Worm (Caenorhabditis elegans) whole organism, L4 larva: ENCODE data around the gene mab-3.
A peak's percentile ranks its signal among the peaks of the same experiment; 100 is the strongest.

ENCODE experiments used
- F49E8.2 ChIP-seq: sonication (generic microtip); optimal IDR thresholded peaks from 2 replicates; lab custom pipeline; 2016; ENCODE audit warnings: missing compliant biosample characterization, mild to moderate bottlenecking, missing genetic modification characterization, borderline replicate concordance
- T26A8.4 ChIP-seq: fragments of 200-800 bp; sonication (Bioruptor generic); IDR thresholded peaks from 2 replicates; pipeline ENCODE4 v1.3.6; 2022; ENCODE audit warnings: missing genetic modification characterization, missing compliant biosample characterization
- Y48G9A.11 ChIP-seq: fragments of 200-800 bp; sonication (Bioruptor generic); IDR thresholded peaks from 2 replicates; pipeline ENCODE4 v1.3.6; 2022; ENCODE audit warnings: missing genetic modification reagents, missing genetic modification characterization, missing compliant biosample characterization
- Y75B8A.6 ChIP-seq: fragments of 200-800 bp; sonication (Bioruptor generic); IDR thresholded peaks from 2 replicates; pipeline ENCODE4 v1.3.6; 2022; ENCODE audit warnings: missing genetic modification reagents, missing genetic modification characterization, missing compliant biosample characterization
- ZK546.5 ChIP-seq, 2 experiments: sonication (generic microtip); optimal IDR thresholded peaks; 2 replicates each; lab custom pipeline; 2017; ENCODE audit warnings: missing biosample characterization in 2 of 2, missing genetic modification characterization in 2 of 2
- aha-1 ChIP-seq: fragments of 150-350 bp; peaks from one replicate; lab custom pipeline; 2014; ENCODE audit warnings: missing biosample characterization, missing genetic modification characterization
- aly-2 ChIP-seq: sonication (generic microtip); optimal IDR thresholded peaks from 2 replicates; lab custom pipeline; 2018; ENCODE audit warnings: missing biosample characterization, missing genetic modification characterization
- ama-1 ChIP-seq: fragments of 150-350 bp; optimal IDR thresholded peaks from 2 replicates; lab custom pipeline; 2014; ENCODE audit warnings: inconsistent platforms, mixed read lengths
- attf-4 ChIP-seq: sonication (generic microtip); optimal IDR thresholded peaks from 3 replicates; lab custom pipeline; 2017; ENCODE audit warnings: missing biosample characterization, missing genetic modification characterization
- ceh-20 ChIP-seq: fragments of 200-800 bp; sonication (Bioruptor generic); IDR thresholded peaks from 2 replicates; pipeline ENCODE4 v1.3.6; 2022; ENCODE audit warnings: missing genetic modification reagents, missing genetic modification characterization, missing compliant biosample characterization
- ceh-28 ChIP-seq: fragments of 150-350 bp; optimal IDR thresholded peaks from 2 replicates; lab custom pipeline; 2014; ENCODE audit warnings: missing biosample characterization, missing genetic modification reagents, missing genetic modification characterization
- ceh-44 ChIP-seq: fragments of 200-800 bp; sonication (Bioruptor generic); IDR thresholded peaks from 2 replicates; pipeline ENCODE4 v1.3.6; 2022; ENCODE audit warnings: missing genetic modification reagents, missing genetic modification characterization, missing compliant biosample characterization
- ctbp-1 ChIP-seq: fragments of 200-800 bp; sonication (Bioruptor generic); IDR thresholded peaks from 2 replicates; pipeline ENCODE4 v1.3.6; 2022; ENCODE audit warnings: missing genetic modification reagents, missing genetic modification characterization, missing compliant biosample characterization
- daf-12 ChIP-seq: fragments of 150-350 bp; optimal IDR thresholded peaks from 2 replicates; lab custom pipeline; 2014; ENCODE audit warnings: missing biosample characterization, missing genetic modification reagents, missing genetic modification characterization
- daf-16 ChIP-seq, 3 experiments: sonication (generic microtip); optimal IDR thresholded peaks; 2 replicates each; lab custom pipeline; 2016 to 2017; ENCODE audit warnings: missing genetic modification characterization in 3 of 3, missing genetic modification reagents in 3 of 3, mild to moderate bottlenecking in 2 of 3, missing compliant biosample characterization in 2 of 3, missing biosample characterization in 1 of 3, moderate library complexity in 1 of 3
- dpl-1 ChIP-seq: fragments of 150-350 bp; optimal IDR thresholded peaks from 2 replicates; lab custom pipeline; 2014; ENCODE audit warnings: missing biosample characterization, missing genetic modification reagents, missing genetic modification characterization
- dve-1 ChIP-seq: sonication (generic microtip); optimal IDR thresholded peaks from 2 replicates; lab custom pipeline; 2017; ENCODE audit warnings: antibody characterized with exemption, mild to moderate bottlenecking, missing genetic modification characterization, missing compliant biosample characterization; ENCODE audit not compliant: insufficient read depth
- egl-43 ChIP-seq: fragments of 200-800 bp; sonication (Bioruptor generic); IDR thresholded peaks from 2 replicates; pipeline ENCODE4 v1.3.6; 2022; ENCODE audit warnings: missing genetic modification reagents, missing genetic modification characterization, missing compliant biosample characterization
- gei-8 ChIP-seq: fragments of 200-800 bp; sonication (Bioruptor generic); optimal IDR thresholded peaks from 2 replicates; lab custom pipeline; 2018; ENCODE audit warnings: mild to moderate bottlenecking, missing genetic modification characterization, missing compliant biosample characterization
- hif-1 ChIP-seq, 2 experiments: sonication (generic microtip); optimal IDR thresholded peaks; 2 replicates each; lab custom pipeline; 2016 to 2017; ENCODE audit warnings: missing compliant biosample characterization in 2 of 2, missing genetic modification characterization in 2 of 2, missing genetic modification reagents in 2 of 2, missing genotype in 2 of 2, mild to moderate bottlenecking in 1 of 2
- hlh-11 ChIP-seq: fragments of 200-800 bp; sonication (Bioruptor generic); optimal IDR thresholded peaks from 2 replicates; lab custom pipeline; 2018; ENCODE audit warnings: mild to moderate bottlenecking, missing genetic modification characterization, missing compliant biosample characterization
- hmg-1.1 ChIP-seq: fragments of 200-800 bp; sonication (Bioruptor generic); IDR thresholded peaks from 2 replicates; pipeline ENCODE4 v1.3.6; 2022; ENCODE audit warnings: missing genetic modification reagents, missing genetic modification characterization, missing compliant biosample characterization
- lim-7 ChIP-seq: fragments of 200-800 bp; sonication (Bioruptor generic); IDR thresholded peaks from 2 replicates; pipeline ENCODE4 v1.3.6; 2022; ENCODE audit warnings: missing genetic modification characterization, missing compliant biosample characterization
- lin-39 ChIP-seq: fragments of 150-350 bp; optimal IDR thresholded peaks from 2 replicates; lab custom pipeline; 2014; ENCODE audit warnings: missing biosample characterization, missing genetic modification reagents, missing genetic modification characterization
- lir-3 ChIP-seq: sonication (generic microtip); optimal IDR thresholded peaks from 2 replicates; lab custom pipeline; 2016; ENCODE audit warnings: mild to moderate bottlenecking, missing genetic modification characterization, missing compliant biosample characterization
- lsy-2 ChIP-seq, 2 experiments: fragments of 150-350 bp in 1 of 2; sonication (generic microtip) in 1 of 2; optimal IDR thresholded peaks; 2 replicates each; lab custom pipeline; 2014 to 2017; ENCODE audit warnings: missing biosample characterization in 2 of 2, missing genetic modification characterization in 2 of 2
- mdl-1 ChIP-seq, 2 experiments: fragments of 150-350 bp in 1 of 2; sonication (generic microtip) in 1 of 2; optimal IDR thresholded peaks; 2 replicates each; lab custom pipeline; 2014 to 2017; ENCODE audit warnings: missing biosample characterization in 2 of 2, missing genetic modification characterization in 2 of 2
- mep-1 ChIP-seq: fragments of 150-350 bp; sonication (generic microtip); optimal IDR thresholded peaks from 3 replicates; lab custom pipeline; 2014; ENCODE audit warnings: missing biosample characterization, missing genetic modification characterization
- mxl-3 ChIP-seq: fragments of 200-800 bp; sonication (Bioruptor generic); optimal IDR thresholded peaks from 2 replicates; lab custom pipeline; 2018; ENCODE audit warnings: mild to moderate bottlenecking, missing genetic modification characterization, missing compliant biosample characterization
- nhr-11 ChIP-seq: fragments of 150-350 bp; optimal IDR thresholded peaks from 2 replicates; lab custom pipeline; 2014; ENCODE audit warnings: missing biosample characterization, missing genetic modification characterization
- nhr-28 ChIP-seq: fragments of 150-350 bp; optimal IDR thresholded peaks from 2 replicates; lab custom pipeline; 2014; ENCODE audit warnings: missing biosample characterization, missing genetic modification characterization
- nhr-42 ChIP-seq: fragments of 200-800 bp; sonication (Bioruptor generic); IDR thresholded peaks from 2 replicates; pipeline ENCODE4 v1.3.6; 2022; ENCODE audit warnings: missing genetic modification characterization, missing compliant biosample characterization
- nhr-6 ChIP-seq: fragments of 150-350 bp; optimal IDR thresholded peaks from 2 replicates; lab custom pipeline; 2014; ENCODE audit warnings: missing biosample characterization, missing genetic modification characterization
- pqm-1 ChIP-seq: sonication (generic microtip); optimal IDR thresholded peaks from 2 replicates; lab custom pipeline; 2017; ENCODE audit warnings: missing biosample characterization, missing genetic modification characterization
- rbr-2 ChIP-seq: sonication (generic microtip); optimal IDR thresholded peaks from 2 replicates; lab custom pipeline; 2016; ENCODE audit warnings: missing genotype, missing genetic modification characterization, missing compliant biosample characterization
- sdz-12 ChIP-seq: fragments of 200-800 bp; sonication (Bioruptor generic); optimal IDR thresholded peaks from 2 replicates; lab custom pipeline; 2018; ENCODE audit warnings: mild to moderate bottlenecking, missing genetic modification characterization, missing compliant biosample characterization
- skn-1 ChIP-seq: fragments of 150-350 bp; optimal IDR thresholded peaks from 2 replicates; lab custom pipeline; 2014; ENCODE audit warnings: missing biosample characterization, missing genetic modification characterization
- snpc-1.2 ChIP-seq: fragments of 200-800 bp; sonication (Bioruptor generic); IDR thresholded peaks from 2 replicates; pipeline ENCODE4 v1.3.6; 2022; ENCODE audit warnings: missing genetic modification reagents, missing genetic modification characterization, missing compliant biosample characterization
- snpc-4 ChIP-seq: fragments of 150-350 bp; optimal IDR thresholded peaks from 2 replicates; lab custom pipeline; 2014; ENCODE audit warnings: missing biosample characterization, missing genetic modification characterization
- spr-1 ChIP-seq: sonication (generic microtip); optimal IDR thresholded peaks from 2 replicates; lab custom pipeline; 2016; ENCODE audit warnings: mild to moderate bottlenecking, missing genetic modification characterization, missing compliant biosample characterization
- spr-3 ChIP-seq: fragments of 200-800 bp; sonication (Bioruptor generic); optimal IDR thresholded peaks from 2 replicates; lab custom pipeline; 2018; ENCODE audit warnings: mild to moderate bottlenecking, missing genetic modification characterization, missing compliant biosample characterization
- tra-1 ChIP-seq: fragments of 200-800 bp; sonication (Bioruptor generic); IDR thresholded peaks from 2 replicates; pipeline ENCODE4 v1.3.6; 2022; ENCODE audit warnings: missing genetic modification reagents, missing genetic modification characterization, missing compliant biosample characterization
- unc-62 ChIP-seq, 3 experiments: fragments of 150-350 bp in 1 of 3; sonication (generic microtip); optimal IDR thresholded peaks in 2 of 3; peaks in 1 of 3; 1 replicate in 1 of 3; 2 replicates in 2 of 3; lab custom pipeline; 2014 to 2017; ENCODE audit warnings: missing biosample characterization in 3 of 3, missing genetic modification characterization in 3 of 3, missing genetic modification reagents in 3 of 3, missing genotype in 1 of 3
- vab-7 ChIP-seq: fragments of 200-800 bp; sonication (Bioruptor generic); IDR thresholded peaks from 2 replicates; pipeline ENCODE4 v1.3.6; 2022; ENCODE audit warnings: missing genetic modification reagents, missing genetic modification characterization, missing compliant biosample characterization
- zfp-3 ChIP-seq: fragments of 200-800 bp; sonication (Bioruptor generic); conservative IDR thresholded peaks from 2 replicates; pipeline ENCODE4 v1.3.6; 2022; ENCODE audit warnings: missing genetic modification reagents, missing genetic modification characterization, missing compliant biosample characterization
- ztf-11 ChIP-seq: fragments of 150-350 bp; optimal IDR thresholded peaks from 2 replicates; lab custom pipeline; 2014; ENCODE audit warnings: missing biosample characterization, missing genetic modification characterization

mab-3 gene

ce11 chrII:9729196-9729595 is 2.7 kb upstream of the mab-3 start:
- TF ChIP-seq mdl-1 (tag; optimal IDR thresholded peaks at IDR 0.05; lab: Kevin White, UChicago) (peak in 1 of 2 experiments; percentile 45), hlh-11 (tag; lab: Kevin White, UChicago) (peak; percentile 12), dpl-1 (GFP tag; lab: Kevin White, UChicago) (no peak), spr-3 (GFP tag; lab: Kevin White, UChicago) (no peak), tra-1 (GFP tag; lab: Robert Waterston, UW) (0 out of 2 replicates have a peak, but pooled peaks have one; percentile 65), nhr-28 (peak; percentile 24), gei-8 (GFP tag; lab: Kevin White, UChicago) (no peak), Y75B8A.6 (no peak), ceh-20 (GFP tag; lab: Robert Waterston, UW) (no peak), aha-1 (peak; percentile 49), daf-12 (tag; lab: Kevin White, UChicago) (no peak), mxl-3 (GFP tag; lab: Kevin White, UChicago) (peak; percentile 55), ceh-44 (GFP tag; lab: Robert Waterston, UW) (no peak), pqm-1 (no peak), ceh-28 (no peak), ama-1 (lab: Kevin White, UChicago) (no peak), ZK546.5 (tag; optimal IDR thresholded peaks at IDR 0.05; lab: Kevin White, UChicago) (no peak), nhr-11 (tag; lab: Kevin White, UChicago) (no peak), snpc-4 (tag; lab: Kevin White, UChicago) (no peak), egl-43 (GFP tag; lab: Robert Waterston, UW) (no peak), nhr-6 (tag; lab: Kevin White, UChicago) (no peak), daf-16 (GFP tag; optimal IDR thresholded peaks at IDR 0.05; lab: Kevin White, UChicago) (no peak), daf-16 (tag; optimal IDR thresholded peaks at IDR 0.05; lab: Kevin White, UChicago) (no peak)

- TF ChIP-seq unc-62 (GFP tag; optimal IDR thresholded peaks at IDR 0.05 in 1 of 2; lab: Kevin White, UChicago) (peak in 1 of 2 experiments; percentile 19), unc-62 (tag; optimal IDR thresholded peaks at IDR 0.05; lab: Kevin White, UChicago) (no peak), hmg-1.1 (GFP tag; lab: Robert Waterston, UW) (peak; percentile 27; the same call in 1 of the 2 replicates), lir-3 (tag; lab: Kevin White, UChicago) (no peak), rbr-2 (tag; lab: Kevin White, UChicago) (peak; percentile 28), vab-7 (GFP tag; lab: Robert Waterston, UW) (no peak), hlh-11 (tag; lab: Kevin White, UChicago) (peak; percentile 3)
Observed at ce11 chrII:9729866-9730265, 2.1 kb upstream of the mab-3 start.

ce11 chrII:9735785-9736184 is 3.8 kb downstream of the mab-3 start:
- TF ChIP-seq ctbp-1 (no peak), aha-1 (peak; percentile 95), F49E8.2 (tag; lab: Kevin White, UChicago) (no peak), lsy-2 (tag; optimal IDR thresholded peaks at IDR 0.05; lab: Kevin White, UChicago) (peak in 1 of 2 experiments; percentile 4)

ce11 chrII:9738820-9739219 is 6.9 kb downstream of the mab-3 start:
- TF ChIP-seq spr-1 (tag; lab: Kevin White, UChicago) (no peak), sdz-12 (no peak), hif-1 (tag; optimal IDR thresholded peaks at IDR 0.05; lab: Kevin White, UChicago) (no peak), zfp-3 (GFP tag; lab: Robert Waterston, UW) (0 out of 2 replicates have a peak, but pooled peaks have one; percentile 25), aly-2 (tag; lab: Kevin White, UChicago) (no peak), ztf-11 (tag; lab: Kevin White, UChicago) (no peak), egl-43 (GFP tag; lab: Robert Waterston, UW) (peak; percentile 61; the same call in 1 of the 2 replicates), ceh-44 (GFP tag; lab: Robert Waterston, UW) (no peak), skn-1 (no peak), snpc-1.2 (GFP tag; lab: Robert Waterston, UW) (0 out of 2 replicates have a peak, but pooled peaks have one; percentile 13), lim-7 (GFP tag; lab: Robert Waterston, UW) (peak; percentile 49; the same call in 1 of the 2 replicates), ama-1 (lab: Kevin White, UChicago) (peak; percentile 65), spr-3 (GFP tag; lab: Kevin White, UChicago) (peak; percentile 38), nhr-6 (tag; lab: Kevin White, UChicago) (peak; percentile 25), nhr-42 (0 out of 2 replicates have a peak, but pooled peaks have one; percentile 45), lin-39 (tag; lab: Kevin White, UChicago) (no peak), Y48G9A.11 (GFP tag; lab: Robert Waterston, UW) (no peak), mep-1 (tag; lab: Kevin White, UChicago) (peak; percentile 31), T26A8.4 (GFP tag; lab: Robert Waterston, UW) (peak; percentile 62), attf-4 (tag; lab: Kevin White, UChicago) (no peak), dve-1 (tag; lab: Kevin White, UChicago) (peak; percentile 88)
